Worm (Caenorhabditis elegans) whole organism, young adult: ENCODE results near the gene srbc-63.

Experiments
- ceh-27 ChIP-seq: fragments of 200-800 bp; sonication (Bioruptor generic); optimal IDR thresholded peaks from 2 replicates; lab custom pipeline; 2018; ENCODE audit warnings: mild to moderate bottlenecking, missing genetic modification characterization, moderate library complexity, missing compliant biosample characterization
- repo-1 ChIP-seq: sonication (generic microtip); optimal IDR thresholded peaks from 2 replicates; lab custom pipeline; 2017; ENCODE audit warnings: mild to moderate bottlenecking, missing genetic modification characterization, missing compliant biosample characterization

DNA sequence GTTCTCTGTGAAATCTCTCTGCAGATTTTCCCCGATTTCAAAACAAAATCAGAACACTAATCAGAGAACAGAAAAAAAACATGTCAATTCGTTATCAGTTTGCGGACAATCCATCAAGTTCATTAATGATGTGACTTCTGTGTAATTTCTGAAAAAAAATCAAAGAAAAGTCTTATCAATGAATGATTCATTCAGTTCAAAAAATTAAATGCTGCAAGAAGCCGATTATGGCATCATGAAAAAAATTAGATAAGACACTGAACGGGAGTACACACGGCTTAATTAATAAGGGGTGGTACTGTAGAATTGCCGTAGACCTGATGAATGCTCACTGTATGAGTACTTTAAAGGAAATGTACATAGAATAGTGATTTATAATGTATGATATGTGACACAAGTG is 23.6 kb upstream of the srbc-63 start:
- TF ChIP-seq ceh-27 (GFP tag; lab: Kevin White, UChicago): no peak
- TF ChIP-seq repo-1 (tag; lab: Kevin White, UChicago): no peak
